Worm (Caenorhabditis elegans) whole organism, young adult: ENCODE measurements around the gene sre-29.
A peak's percentile ranks its signal among the peaks of the same experiment; 100 is the strongest.

ENCODE experiments used
- B0019.2 ChIP-seq: fragments of 200-800 bp; sonication (Bioruptor generic); conservative IDR thresholded peaks from 2 replicates; pipeline ENCODE4 v1.3.6; 2022; ENCODE audit warnings: missing genetic modification reagents, missing genetic modification characterization, missing compliant biosample characterization
- B0261.1 ChIP-seq: sonication (generic microtip); optimal IDR thresholded peaks from 2 replicates; lab custom pipeline; 2016; ENCODE audit warnings: mild to moderate bottlenecking, missing genetic modification characterization, moderate library complexity, missing compliant biosample characterization
- F23B12.7 ChIP-seq: sonication (generic microtip); optimal IDR thresholded peaks from 2 replicates; lab custom pipeline; 2017; ENCODE audit warnings: missing genetic modification characterization, mild to moderate bottlenecking, missing compliant biosample characterization, antibody characterized with exemption, moderate library complexity; ENCODE audit not compliant: insufficient read depth
- F49E8.2 ChIP-seq: sonication (generic microtip); optimal IDR thresholded peaks from 3 replicates; lab custom pipeline; 2017; ENCODE audit warnings: missing genetic modification characterization, mild to moderate bottlenecking, missing compliant biosample characterization, antibody characterized with exemption, moderate library complexity; ENCODE audit not compliant: insufficient read depth
- F55B11.4 ChIP-seq: sonication (generic microtip); optimal IDR thresholded peaks from 2 replicates; lab custom pipeline; 2016; ENCODE audit warnings: missing compliant biosample characterization, missing genetic modification characterization, borderline replicate concordance; ENCODE audit not compliant: insufficient read depth
- T07F8.4 ChIP-seq: sonication (generic microtip); optimal IDR thresholded peaks from 2 replicates; lab custom pipeline; 2016; ENCODE audit warnings: mild to moderate bottlenecking, missing genetic modification characterization, moderate library complexity, missing compliant biosample characterization
- T26A5.8 ChIP-seq: sonication (generic microtip); optimal IDR thresholded peaks from 2 replicates; lab custom pipeline; 2016; ENCODE audit warnings: missing genetic modification characterization, missing compliant biosample characterization
- Y56A3A.18 ChIP-seq: fragments of 200-800 bp; sonication (Bioruptor generic); IDR thresholded peaks from 2 replicates; pipeline ENCODE4 v1.3.6; 2022; ENCODE audit warnings: missing genetic modification reagents, missing genetic modification characterization, missing compliant biosample characterization
- Y95B8A.8 ChIP-seq: fragments of 200-800 bp; sonication (Bioruptor generic); IDR thresholded peaks from 2 replicates; pipeline ENCODE4 v1.3.6; 2022; ENCODE audit warnings: missing genetic modification reagents, missing genetic modification characterization, missing compliant biosample characterization
- attf-5 ChIP-seq: fragments of 200-800 bp; sonication (Bioruptor generic); optimal IDR thresholded peaks from 2 replicates; lab custom pipeline; 2018; ENCODE audit warnings: mild to moderate bottlenecking, missing genetic modification characterization, missing compliant biosample characterization
- bed-2 ChIP-seq: fragments of 200-800 bp; sonication (Bioruptor generic); IDR thresholded peaks from 2 replicates; pipeline ENCODE4 v1.3.6; 2022; ENCODE audit warnings: missing genetic modification reagents, missing genetic modification characterization, missing compliant biosample characterization
- cebp-1 ChIP-seq, 2 experiments: fragments of 200-800 bp in 1 of 2; sonication (Bioruptor generic) in 1 of 2; sonication (generic microtip) in 1 of 2; IDR thresholded peaks in 1 of 2; optimal IDR thresholded peaks in 1 of 2; 2 replicates each; pipeline versions ENCODE4 v1.3.6 to Lab custom; 2017 to 2022; ENCODE audit warnings: missing compliant biosample characterization in 2 of 2, missing genetic modification characterization in 2 of 2, mild to moderate bottlenecking in 1 of 2, missing genetic modification reagents in 1 of 2, moderate library complexity in 1 of 2
- ceh-58 ChIP-seq: fragments of 200-800 bp; sonication (Bioruptor generic); IDR thresholded peaks from 2 replicates; pipeline ENCODE4 v1.3.6; 2022; ENCODE audit warnings: missing genetic modification characterization, missing compliant biosample characterization
- dox-1 ChIP-seq: fragments of 200-800 bp; sonication (Bioruptor generic); IDR thresholded peaks from 2 replicates; pipeline ENCODE4 v1.3.6; 2022; ENCODE audit warnings: missing genetic modification reagents, missing genetic modification characterization, missing compliant biosample characterization
- dpff-1 ChIP-seq: sonication (generic microtip); optimal IDR thresholded peaks from 2 replicates; lab custom pipeline; 2017; ENCODE audit warnings: mild to moderate bottlenecking, missing genetic modification characterization, missing compliant biosample characterization
- egl-44 ChIP-seq: fragments of 200-800 bp; sonication (Bioruptor generic); IDR thresholded peaks from 2 replicates; pipeline ENCODE4 v1.3.6; 2022; ENCODE audit warnings: missing genetic modification reagents, missing genetic modification characterization, missing compliant biosample characterization
- egrh-3 ChIP-seq: fragments of 200-800 bp; sonication (Bioruptor generic); IDR thresholded peaks from 2 replicates; pipeline ENCODE4 v1.3.6; 2022; ENCODE audit warnings: missing genetic modification reagents, missing genetic modification characterization, missing compliant biosample characterization
- ekl-4 ChIP-seq: fragments of 200-800 bp; sonication (Bioruptor generic); IDR thresholded peaks from 2 replicates; pipeline ENCODE4 v1.3.6; 2022; ENCODE audit warnings: missing genetic modification reagents, missing genetic modification characterization, missing compliant biosample characterization
- ets-4 ChIP-seq: fragments of 200-800 bp; sonication (Bioruptor generic); optimal IDR thresholded peaks from 2 replicates; lab custom pipeline; 2018; ENCODE audit warnings: mild to moderate bottlenecking, missing genetic modification characterization, missing compliant biosample characterization
- him-1 ChIP-seq: sonication (generic microtip); optimal IDR thresholded peaks from 2 replicates; lab custom pipeline; 2016; ENCODE audit warnings: missing genotype, missing genetic modification reagents, missing genetic modification characterization, missing compliant biosample characterization
- hlh-12 ChIP-seq: sonication (generic microtip); optimal IDR thresholded peaks from 2 replicates; lab custom pipeline; 2016; ENCODE audit warnings: missing genetic modification characterization, missing compliant biosample characterization
- hlh-26 ChIP-seq: fragments of 200-800 bp; sonication (Bioruptor generic); conservative IDR thresholded peaks from 2 replicates; pipeline ENCODE4 v1.3.6; 2022; ENCODE audit warnings: missing genetic modification reagents, missing genetic modification characterization, missing compliant biosample characterization
- hmg-1.2 ChIP-seq: fragments of 200-800 bp; sonication (Bioruptor generic); IDR thresholded peaks from 2 replicates; pipeline ENCODE4 v1.3.6; 2022; ENCODE audit warnings: missing genetic modification reagents, missing genetic modification characterization, missing compliant biosample characterization
- hmg-20 ChIP-seq: fragments of 200-800 bp; sonication (Bioruptor generic); IDR thresholded peaks from 2 replicates; pipeline ENCODE4 v1.3.6; 2022; ENCODE audit warnings: missing genetic modification reagents, missing genetic modification characterization, missing compliant biosample characterization
- lin-26 ChIP-seq: fragments of 200-800 bp; sonication (Bioruptor generic); IDR thresholded peaks from 2 replicates; pipeline ENCODE4 v1.3.6; 2022; ENCODE audit warnings: missing genetic modification reagents, missing genetic modification characterization, missing compliant biosample characterization
- lin-54 ChIP-seq: fragments of 200-800 bp; sonication (Bioruptor generic); optimal IDR thresholded peaks from 2 replicates; lab custom pipeline; 2018; ENCODE audit warnings: mild to moderate bottlenecking, missing genetic modification characterization, missing compliant biosample characterization
- lir-1 ChIP-seq: fragments of 200-800 bp; sonication (Bioruptor generic); conservative IDR thresholded peaks from 2 replicates; pipeline ENCODE4 v1.3.6; 2022; ENCODE audit warnings: missing genetic modification reagents, missing genetic modification characterization, missing compliant biosample characterization
- lsl-1 ChIP-seq: fragments of 200-800 bp; sonication (Bioruptor generic); optimal IDR thresholded peaks from 2 replicates; lab custom pipeline; 2018; ENCODE audit warnings: mild to moderate bottlenecking, missing genetic modification characterization, moderate library complexity, missing compliant biosample characterization
- madf-3 ChIP-seq: fragments of 200-800 bp; sonication (Bioruptor generic); IDR thresholded peaks from 2 replicates; pipeline ENCODE4 v1.3.6; 2022; ENCODE audit warnings: missing genetic modification reagents, missing genetic modification characterization, missing compliant biosample characterization
- mcd-1 ChIP-seq: fragments of 200-800 bp; sonication (Bioruptor generic); IDR thresholded peaks from 2 replicates; pipeline ENCODE4 v1.3.6; 2022; ENCODE audit warnings: missing genetic modification reagents, missing genetic modification characterization, missing compliant biosample characterization
- nfyb-1 ChIP-seq: fragments of 200-800 bp; sonication (Bioruptor generic); IDR thresholded peaks from 2 replicates; pipeline ENCODE4 v1.3.6; 2022; ENCODE audit warnings: missing genetic modification reagents, missing genetic modification characterization, missing compliant biosample characterization
- nhr-90 ChIP-seq: sonication (generic microtip); optimal IDR thresholded peaks from 2 replicates; lab custom pipeline; 2016; ENCODE audit warnings: missing genotype, mild to moderate bottlenecking, missing genetic modification characterization, missing compliant biosample characterization
- rcor-1 ChIP-seq: fragments of 200-800 bp; sonication (Bioruptor generic); IDR thresholded peaks from 2 replicates; pipeline ENCODE4 v1.3.6; 2022; ENCODE audit warnings: missing genetic modification reagents, missing genetic modification characterization, missing compliant biosample characterization
- snpc-3.4 ChIP-seq: sonication (generic microtip); optimal IDR thresholded peaks from 2 replicates; lab custom pipeline; 2017; ENCODE audit warnings: missing genetic modification characterization, mild to moderate bottlenecking, missing compliant biosample characterization, antibody characterized with exemption, moderate library complexity, missing genotype, missing genetic modification reagents
- snpc-4 ChIP-seq, 5 experiments: fragments of 150-350 bp in 1 of 5; sonication (generic microtip) in 4 of 5; optimal IDR thresholded peaks; 2 replicates each; lab custom pipeline; 2014 to 2018; ENCODE audit warnings: missing genetic modification characterization in 5 of 5, missing biosample characterization in 3 of 5, antibody characterized with exemption in 2 of 5, mild to moderate bottlenecking in 2 of 5, missing compliant biosample characterization in 2 of 5, missing genotype in 2 of 5, moderate library complexity in 2 of 5, missing genetic modification reagents in 1 of 5
- tbp1 ChIP-seq: fragments of 200-800 bp; sonication (Bioruptor generic); optimal IDR thresholded peaks from 2 replicates; lab custom pipeline; 2018; ENCODE audit warnings: mild to moderate bottlenecking, missing genetic modification characterization, missing compliant biosample characterization
- unc-130 ChIP-seq: sonication (generic microtip); optimal IDR thresholded peaks from 2 replicates; lab custom pipeline; 2016; ENCODE audit warnings: missing genetic modification reagents, missing genetic modification characterization, missing compliant biosample characterization
- xnd-1 ChIP-seq: sonication (generic microtip); optimal IDR thresholded peaks from 2 replicates; lab custom pipeline; 2016; ENCODE audit warnings: missing genotype, missing genetic modification reagents, missing genetic modification characterization, missing compliant biosample characterization
- zfh-2 ChIP-seq: fragments of 200-800 bp; sonication (Bioruptor generic); conservative IDR thresholded peaks from 2 replicates; pipeline ENCODE4 v1.3.6; 2022; ENCODE audit warnings: missing genetic modification reagents, missing genetic modification characterization, missing compliant biosample characterization
- ztf-18 ChIP-seq: sonication (generic microtip); optimal IDR thresholded peaks from 2 replicates; lab custom pipeline; 2016; ENCODE audit warnings: missing genotype, mild to moderate bottlenecking, missing genetic modification characterization, missing compliant biosample characterization
- ztf-25 ChIP-seq: fragments of 200-800 bp; sonication (Bioruptor generic); IDR thresholded peaks from 2 replicates; pipeline ENCODE4 v1.3.6; 2022; ENCODE audit warnings: missing genetic modification reagents, missing genetic modification characterization, missing compliant biosample characterization

Gene sre-29

ce11 chrII:12378793-12379192 lies 22.9 kb downstream of the sre-29 start:
- TF ChIP-seq dpff-1 (tag; lab: Kevin White, UChicago) (no peak), ets-4 (GFP tag; lab: Kevin White, UChicago) (no peak), B0019.2 (GFP tag; lab: Robert Waterston, UW) (no peak), bed-2 (GFP tag; lab: Robert Waterston, UW) (no peak), mcd-1 (GFP tag; lab: Robert Waterston, UW) (no peak), hmg-20 (no peak), lin-26 (GFP tag; lab: Robert Waterston, UW) (no peak), F55B11.4 (no peak), attf-5 (GFP tag; lab: Kevin White, UChicago) (no peak)

- TF ChIP-seq ekl-4 (GFP tag; lab: Robert Waterston, UW) (no peak), zfh-2 (no peak)
- TF ChIP-seq, all 124 proteins: peak for 0
These were observed 27.8 kb downstream of the sre-29 start for ce11 chrII:12373921-12374320.

- peak; percentile 55; the same call in 1 of the 2 replicates for TF ChIP-seq egrh-3
- TF ChIP-seq cebp-1 (GFP tag; IDR thresholded peaks at IDR 0.05; lab: Robert Waterston, UW), result no peak
- peak; percentile 9 for TF ChIP-seq cebp-1 (tag; optimal IDR thresholded peaks at IDR 0.05; lab: Kevin White, UChicago)
- TF ChIP-seq zfh-2, result peak; percentile 94
- TF ChIP-seq lir-1 (GFP tag; lab: Robert Waterston, UW), result no peak
These were observed 32.5 kb downstream of the sre-29 start for ce11 chrII:12369202-12369601.

ce11 chrII:12362262-12362661 lies 39.4 kb downstream of the sre-29 start:
- TF ChIP-seq tbp1 (GFP tag; lab: Kevin White, UChicago) (peak; percentile 89), T07F8.4 (tag; lab: Kevin White, UChicago) (no peak), zfh-2 (no peak), rcor-1 (GFP tag; lab: Robert Waterston, UW) (0 out of 2 replicates have a peak, but pooled peaks have one; percentile 30), Y95B8A.8 (0 out of 2 replicates have a peak, but pooled peaks have one; percentile 17), ztf-18 (tag; lab: Kevin White, UChicago) (no peak), ceh-58 (no peak), F23B12.7 (peak; percentile 56), lin-26 (GFP tag; lab: Robert Waterston, UW) (peak; percentile 58; the same call in 1 of the 2 replicates), nhr-90 (tag; lab: Kevin White, UChicago) (peak; percentile 30), hlh-12 (no peak), T26A5.8 (tag; lab: Kevin White, UChicago) (no peak), Y56A3A.18 (GFP tag; lab: Robert Waterston, UW) (no peak), madf-3 (GFP tag; lab: Robert Waterston, UW) (no peak), xnd-1 (tag; lab: Kevin White, UChicago) (no peak), hlh-26 (GFP tag; lab: Robert Waterston, UW) (no peak), snpc-3.4 (no peak), unc-130 (GFP tag; lab: Kevin White, UChicago) (no peak), dox-1 (GFP tag; lab: Robert Waterston, UW) (peak; percentile 38; the same call in 1 of the 2 replicates), ztf-25 (GFP tag; lab: Robert Waterston, UW) (peak; percentile 14; the same call in 1 of the 2 replicates), F49E8.2 (peak; percentile 19), egl-44 (no peak), lin-54 (GFP tag; lab: Kevin White, UChicago) (no peak), lsl-1 (GFP tag; lab: Kevin White, UChicago) (peak; percentile 15), snpc-4 (GFP tag; optimal IDR thresholded peaks at IDR 0.05; lab: Kevin White, UChicago) (no peak), snpc-4 (tag; optimal IDR thresholded peaks at IDR 0.05; lab: Kevin White, UChicago) (peak in 1 of 4 experiments; percentile 33), B0261.1 (tag; lab: Kevin White, UChicago) (peak; percentile 70), nfyb-1 (peak; percentile 72; the same call in 1 of the 2 replicates), him-1 (peak; percentile 48), hmg-1.2 (peak; percentile 42; the same call in 1 of the 2 replicates)
